Worm (Caenorhabditis elegans) whole organism, L4 larva: ENCODE measurements around the gene pitr-1.

Experiments used
- F44E2.7 ChIP-seq: fragments of 200-800 bp; sonication (Bioruptor generic); IDR thresholded peaks from 2 replicates; pipeline ENCODE4 v2.1.2; 2022; ENCODE audit warnings: missing genetic modification characterization, missing compliant biosample characterization
- T20F7.1 ChIP-seq: fragments of 200-800 bp; sonication (Bioruptor generic); optimal IDR thresholded peaks from 2 replicates; lab custom pipeline; 2018; ENCODE audit warnings: mild to moderate bottlenecking, missing genetic modification characterization, missing compliant biosample characterization
- Y105C5A.15 ChIP-seq: fragments of 200-800 bp; sonication (Bioruptor generic); IDR thresholded peaks from 2 replicates; pipeline ENCODE4 v1.3.6; 2022; ENCODE audit warnings: missing genetic modification characterization, missing compliant biosample characterization
- Y48G9A.11 ChIP-seq: fragments of 200-800 bp; sonication (Bioruptor generic); IDR thresholded peaks from 2 replicates; pipeline ENCODE4 v1.3.6; 2022; ENCODE audit warnings: missing genetic modification reagents, missing genetic modification characterization, missing compliant biosample characterization
- aha-1 ChIP-seq: fragments of 150-350 bp; peaks from one replicate; lab custom pipeline; 2014; ENCODE audit warnings: missing biosample characterization, missing genetic modification characterization
- attf-4 ChIP-seq: sonication (generic microtip); optimal IDR thresholded peaks from 3 replicates; lab custom pipeline; 2017; ENCODE audit warnings: missing biosample characterization, missing genetic modification characterization
- ceh-20 ChIP-seq: fragments of 200-800 bp; sonication (Bioruptor generic); IDR thresholded peaks from 2 replicates; pipeline ENCODE4 v1.3.6; 2022; ENCODE audit warnings: missing genetic modification reagents, missing genetic modification characterization, missing compliant biosample characterization
- daf-16 ChIP-seq, 3 experiments: sonication (generic microtip); optimal IDR thresholded peaks; 2 replicates each; lab custom pipeline; 2016 to 2017; ENCODE audit warnings: missing genetic modification characterization in 3 of 3, missing genetic modification reagents in 3 of 3, mild to moderate bottlenecking in 2 of 3, missing compliant biosample characterization in 2 of 3, missing biosample characterization in 1 of 3, moderate library complexity in 1 of 3
- dmd-6 ChIP-seq: fragments of 200-800 bp; sonication (Bioruptor generic); IDR thresholded peaks from 2 replicates; pipeline ENCODE4 v1.3.6; 2022; ENCODE audit warnings: missing genetic modification reagents, missing genetic modification characterization, missing compliant biosample characterization
- dmd-8 ChIP-seq: fragments of 200-800 bp; sonication (Bioruptor generic); IDR thresholded peaks from 2 replicates; pipeline ENCODE4 v1.3.6; 2022; ENCODE audit warnings: missing genetic modification characterization, missing compliant biosample characterization
- egl-43 ChIP-seq: fragments of 200-800 bp; sonication (Bioruptor generic); IDR thresholded peaks from 2 replicates; pipeline ENCODE4 v1.3.6; 2022; ENCODE audit warnings: missing genetic modification reagents, missing genetic modification characterization, missing compliant biosample characterization
- hif-1 ChIP-seq, 2 experiments: sonication (generic microtip); optimal IDR thresholded peaks; 2 replicates each; lab custom pipeline; 2016 to 2017; ENCODE audit warnings: missing compliant biosample characterization in 2 of 2, missing genetic modification characterization in 2 of 2, missing genetic modification reagents in 2 of 2, missing genotype in 2 of 2, mild to moderate bottlenecking in 1 of 2
- hlh-30 ChIP-seq: sonication (generic microtip); optimal IDR thresholded peaks from 2 replicates; lab custom pipeline; 2017; ENCODE audit warnings: antibody characterized with exemption, mild to moderate bottlenecking, missing genetic modification characterization, missing compliant biosample characterization; ENCODE audit not compliant: insufficient read depth
- hmg-1.1 ChIP-seq: fragments of 200-800 bp; sonication (Bioruptor generic); IDR thresholded peaks from 2 replicates; pipeline ENCODE4 v1.3.6; 2022; ENCODE audit warnings: missing genetic modification reagents, missing genetic modification characterization, missing compliant biosample characterization
- lim-7 ChIP-seq: fragments of 200-800 bp; sonication (Bioruptor generic); IDR thresholded peaks from 2 replicates; pipeline ENCODE4 v1.3.6; 2022; ENCODE audit warnings: missing genetic modification characterization, missing compliant biosample characterization
- lin-38 ChIP-seq: fragments of 200-800 bp; sonication (Bioruptor generic); IDR thresholded peaks from 2 replicates; pipeline ENCODE4 v1.3.6; 2022; ENCODE audit warnings: missing genetic modification reagents, missing genetic modification characterization, missing compliant biosample characterization
- mep-1 ChIP-seq: fragments of 150-350 bp; sonication (generic microtip); optimal IDR thresholded peaks from 3 replicates; lab custom pipeline; 2014; ENCODE audit warnings: missing biosample characterization, missing genetic modification characterization
- mxl-2 ChIP-seq: fragments of 200-800 bp; sonication (Bioruptor generic); conservative IDR thresholded peaks from 2 replicates; pipeline ENCODE4 v1.3.6; 2022; ENCODE audit warnings: missing genetic modification reagents, missing genetic modification characterization, missing compliant biosample characterization
- nhr-10 ChIP-seq: fragments of 150-350 bp; optimal IDR thresholded peaks from 2 replicates; lab custom pipeline; 2014; ENCODE audit warnings: missing biosample characterization, missing genetic modification characterization
- nhr-102 ChIP-seq: sonication (generic microtip); optimal IDR thresholded peaks from 2 replicates; lab custom pipeline; 2016; ENCODE audit warnings: mild to moderate bottlenecking, missing genetic modification characterization, moderate library complexity, missing compliant biosample characterization
- nhr-11 ChIP-seq: fragments of 150-350 bp; optimal IDR thresholded peaks from 2 replicates; lab custom pipeline; 2014; ENCODE audit warnings: missing biosample characterization, missing genetic modification characterization
- nhr-111 ChIP-seq: fragments of 200-800 bp; sonication (Bioruptor generic); optimal IDR thresholded peaks from 2 replicates; lab custom pipeline; 2018; ENCODE audit warnings: mild to moderate bottlenecking, missing genetic modification characterization, missing compliant biosample characterization
- nhr-25 ChIP-seq: sonication (generic microtip); optimal IDR thresholded peaks from 2 replicates; lab custom pipeline; 2017; ENCODE audit warnings: missing genetic modification characterization, mild to moderate bottlenecking, missing compliant biosample characterization, antibody characterized with exemption, moderate library complexity, borderline replicate concordance; ENCODE audit not compliant: insufficient read depth
- nhr-76 ChIP-seq: fragments of 150-350 bp; optimal IDR thresholded peaks from 2 replicates; lab custom pipeline; 2014; ENCODE audit warnings: missing biosample characterization, missing genetic modification characterization
- nhr-77 ChIP-seq: fragments of 150-350 bp; optimal IDR thresholded peaks from 2 replicates; lab custom pipeline; 2014; ENCODE audit warnings: missing biosample characterization, missing genetic modification characterization
- pha-4 ChIP-seq, 2 experiments: fragments of 150-350 bp in 1 of 2; fragments of 200-800 bp in 1 of 2; sonication (Bioruptor generic) in 1 of 2; IDR thresholded peaks in 1 of 2; optimal IDR thresholded peaks in 1 of 2; 2 replicates each; pipeline versions ENCODE4 v1.3.6 to Lab custom; 2014 to 2022; ENCODE audit warnings: missing genetic modification characterization in 2 of 2, missing genetic modification reagents in 2 of 2, missing biosample characterization in 1 of 2, missing compliant biosample characterization in 1 of 2
- skn-1 ChIP-seq: fragments of 150-350 bp; optimal IDR thresholded peaks from 2 replicates; lab custom pipeline; 2014; ENCODE audit warnings: missing biosample characterization, missing genetic modification characterization
- spr-1 ChIP-seq: sonication (generic microtip); optimal IDR thresholded peaks from 2 replicates; lab custom pipeline; 2016; ENCODE audit warnings: mild to moderate bottlenecking, missing genetic modification characterization, missing compliant biosample characterization
- spr-3 ChIP-seq: fragments of 200-800 bp; sonication (Bioruptor generic); optimal IDR thresholded peaks from 2 replicates; lab custom pipeline; 2018; ENCODE audit warnings: mild to moderate bottlenecking, missing genetic modification characterization, missing compliant biosample characterization
- unc-130 ChIP-seq: sonication (generic microtip); optimal IDR thresholded peaks from 2 replicates; lab custom pipeline; 2016; ENCODE audit warnings: missing genetic modification reagents, missing genetic modification characterization, missing compliant biosample characterization
- unc-39 ChIP-seq: sonication (generic microtip); optimal IDR thresholded peaks from 2 replicates; lab custom pipeline; 2017; ENCODE audit warnings: missing biosample characterization, missing genetic modification characterization
- zfp-2 ChIP-seq: sonication (generic microtip); optimal IDR thresholded peaks from 2 replicates; lab custom pipeline; 2016; ENCODE audit warnings: mild to moderate bottlenecking, missing genetic modification characterization, missing compliant biosample characterization
- zip-2 ChIP-seq: fragments of 150-350 bp; optimal IDR thresholded peaks from 2 replicates; lab custom pipeline; 2014; ENCODE audit warnings: missing biosample characterization, missing genetic modification characterization
- ztf-11 ChIP-seq: fragments of 150-350 bp; optimal IDR thresholded peaks from 2 replicates; lab custom pipeline; 2014; ENCODE audit warnings: missing biosample characterization, missing genetic modification characterization
- ztf-7 ChIP-seq: fragments of 150-350 bp; optimal IDR thresholded peaks from 2 replicates; lab custom pipeline; 2014; ENCODE audit warnings: missing biosample characterization, missing genetic modification characterization

pitr-1 gene

DNA sequence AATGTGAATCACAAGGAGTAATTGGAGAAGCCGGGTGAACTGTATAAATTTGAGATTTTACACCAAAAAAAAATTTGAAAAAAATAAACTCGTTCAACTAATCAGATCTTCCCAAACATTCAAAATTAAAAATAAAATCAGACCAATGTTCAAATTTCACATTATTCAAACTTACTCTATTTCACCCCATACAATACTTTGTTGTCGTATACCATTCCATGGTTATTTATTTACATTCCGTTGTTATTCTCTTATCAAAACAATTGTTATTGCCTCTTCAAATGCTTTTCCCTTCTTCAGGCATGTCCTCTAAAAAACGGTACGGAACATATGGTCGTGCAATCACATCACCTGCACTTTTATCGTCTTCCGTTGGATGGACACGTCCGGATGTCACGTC, 30.3 kb downstream of the pitr-1 start, which contains the start of gene unc-82:
Gene unc-82 (plus strand): TSS at position 301 of the 400 bp plus-strand sequence.
- peak; percentile 74 for TF ChIP-seq aha-1
- no peak for TF ChIP-seq hmg-1.1 (GFP tag; lab: Robert Waterston, UW)

DNA sequence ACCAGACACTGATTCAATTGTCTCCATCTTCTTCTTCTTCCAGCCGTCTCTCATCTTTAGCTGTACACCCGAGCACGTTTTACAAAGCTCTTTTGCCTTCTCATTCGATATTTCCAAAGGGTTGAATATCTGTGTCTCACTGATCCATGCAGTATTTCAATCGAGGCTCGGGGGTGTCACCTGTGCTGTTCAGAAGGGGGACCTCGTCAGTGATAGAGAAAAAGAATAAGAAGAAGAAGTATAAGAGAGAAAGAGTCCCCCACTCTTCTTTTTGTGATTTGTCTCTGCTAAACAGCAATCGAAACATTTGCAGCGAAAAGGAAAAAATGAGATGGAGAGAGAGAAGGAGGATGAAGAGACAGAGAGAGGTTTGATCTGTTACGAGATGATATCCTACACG, 32.2 kb downstream of the pitr-1 start:
- TF ChIP-seq aha-1 (peak; percentile 40), egl-43 (GFP tag; lab: Robert Waterston, UW) (no peak), nhr-25 (tag; lab: Kevin White, UChicago) (no peak), daf-16 (GFP tag; optimal IDR thresholded peaks at IDR 0.05; lab: Kevin White, UChicago) (peak in 1 of 2 experiments; percentile 18), daf-16 (tag; optimal IDR thresholded peaks at IDR 0.05; lab: Kevin White, UChicago) (no peak), nhr-11 (tag; lab: Kevin White, UChicago) (peak; percentile 63), Y105C5A.15 (no peak)

DNA sequence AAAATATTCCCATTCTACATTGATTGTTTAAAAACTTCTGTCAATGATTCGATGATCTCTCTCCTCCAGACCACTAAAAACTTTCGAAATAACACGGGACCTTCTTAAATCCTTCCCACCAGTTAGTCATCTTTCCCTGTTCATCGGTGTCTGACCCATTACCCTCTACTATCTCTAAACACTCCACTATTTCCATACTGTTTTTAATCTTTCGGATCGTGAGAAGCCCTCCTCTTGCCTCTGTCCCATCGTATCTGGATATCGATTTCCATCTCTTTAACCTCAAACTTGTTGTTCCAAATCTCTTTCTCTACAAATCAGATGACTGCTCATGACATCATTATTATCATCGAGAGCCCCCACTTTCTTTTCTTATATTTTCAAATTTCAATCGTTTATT, 34.5 kb downstream of the pitr-1 start:
- no peak for TF ChIP-seq nhr-11 (tag; lab: Kevin White, UChicago)
- TF ChIP-seq Y48G9A.11, result no peak
- no peak for TF ChIP-seq mep-1
- no peak for TF ChIP-seq dmd-6 (GFP tag; lab: Robert Waterston, UW)
- TF ChIP-seq zip-2 (tag; lab: Kevin White, UChicago), result no peak
- TF ChIP-seq hif-1 (tag; optimal IDR thresholded peaks at IDR 0.05; lab: Kevin White, UChicago), result no peak
- no peak for TF ChIP-seq daf-16 (GFP tag; optimal IDR thresholded peaks at IDR 0.05; lab: Kevin White, UChicago)
- TF ChIP-seq daf-16 (tag; optimal IDR thresholded peaks at IDR 0.05; lab: Kevin White, UChicago), result no peak
- TF ChIP-seq hlh-30 (tag; lab: Kevin White, UChicago), result no peak
- TF ChIP-seq nhr-76 (tag; lab: Kevin White, UChicago), result no peak
- TF ChIP-seq skn-1 (tag; lab: Kevin White, UChicago), result no peak
- TF ChIP-seq unc-39, result no peak
- no peak for TF ChIP-seq zfp-2
- no peak for TF ChIP-seq unc-130 (GFP tag; lab: Kevin White, UChicago)
- no peak for TF ChIP-seq nhr-10 (tag; lab: Kevin White, UChicago)
- no peak for TF ChIP-seq dmd-8 (GFP tag; lab: Robert Waterston, UW)
- TF ChIP-seq attf-4 (tag; lab: Kevin White, UChicago), result no peak
- no peak for TF ChIP-seq lin-38 (GFP tag; lab: Robert Waterston, UW)
- TF ChIP-seq spr-1 (tag; lab: Kevin White, UChicago), result no peak
- no peak for TF ChIP-seq ceh-20 (GFP tag; lab: Robert Waterston, UW)
- TF ChIP-seq, all 104 proteins: peak for 0

DNA sequence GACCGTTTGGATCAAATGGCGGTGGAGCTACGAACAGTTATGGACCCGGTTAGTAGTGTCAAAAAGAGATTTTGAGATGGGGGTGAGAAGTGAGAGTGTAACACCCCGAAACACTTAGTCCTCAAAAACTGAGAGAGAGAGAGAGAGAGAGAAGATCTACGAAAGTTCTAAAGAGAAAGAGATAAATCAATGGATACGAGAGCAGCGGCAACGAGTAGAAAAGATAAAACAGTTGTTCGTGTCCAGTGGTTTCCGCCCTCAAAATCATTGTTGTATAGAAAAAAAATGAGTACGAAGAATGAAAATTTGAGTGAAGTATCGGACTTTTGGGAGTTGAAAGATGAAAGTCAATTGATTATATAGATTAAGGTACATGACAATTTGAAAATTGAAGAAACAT, 35.1 kb downstream of the pitr-1 start:
- TF ChIP-seq nhr-77 (tag; lab: Kevin White, UChicago) (no peak), pha-4 (GFP tag; IDR thresholded peaks at IDR 0.05; lab: Robert Waterston, UW) (no peak), pha-4 (tag; optimal IDR thresholded peaks at IDR 0.05; lab: Kevin White, UChicago) (no peak), lim-7 (GFP tag; lab: Robert Waterston, UW) (no peak), T20F7.1 (no peak), ztf-7 (tag; lab: Kevin White, UChicago) (no peak), nhr-111 (GFP tag; lab: Kevin White, UChicago) (no peak)

DNA sequence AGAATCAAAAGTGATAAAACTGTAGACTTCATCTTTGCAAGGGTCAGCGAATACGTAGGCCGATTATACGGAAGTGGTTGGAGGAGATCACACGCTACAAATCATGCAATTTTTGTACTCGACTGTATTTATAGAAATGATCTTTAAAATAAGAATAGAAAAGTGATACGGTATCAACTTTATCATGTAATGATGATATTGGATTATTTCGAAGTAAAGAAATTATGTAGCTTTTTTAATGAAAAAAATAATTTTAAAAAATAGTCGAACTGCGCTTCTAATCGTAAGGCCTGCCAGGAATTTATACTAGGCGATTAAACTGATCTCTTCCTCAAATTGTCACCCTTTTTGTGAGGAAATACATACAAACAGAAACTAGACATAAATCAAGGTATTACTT, 40.0 kb downstream of the pitr-1 start, which contains the start of gene B0496.11:
Gene B0496.11 (minus strand): TSS at position 101 of the 400 bp plus-strand sequence.
- TF ChIP-seq nhr-77 (tag; lab: Kevin White, UChicago) (no peak), nhr-76 (tag; lab: Kevin White, UChicago) (no peak), zfp-2 (no peak), dmd-6 (GFP tag; lab: Robert Waterston, UW) (no peak), dmd-8 (GFP tag; lab: Robert Waterston, UW) (no peak), spr-3 (no peak), mxl-2 (no peak), F44E2.7 (GFP tag; lab: Robert Waterston, UW) (no peak), nhr-102 (tag; lab: Kevin White, UChicago) (no peak), ztf-11 (no peak)
